Worm (Caenorhabditis elegans) whole organism, early embryonic: ENCODE data around the gene pigt-1.

ENCODE experiments used
- ama-1 ChIP-seq: fragments of 150-350 bp; optimal IDR thresholded peaks from 2 replicates; lab custom pipeline; 2014
- flt-1 ChIP-seq: fragments of 200-800 bp; sonication (Bioruptor generic); IDR thresholded peaks from 2 replicates; pipeline ENCODE4 v1.3.6; 2022; ENCODE audit warnings: missing genetic modification characterization, missing compliant biosample characterization

DNA sequence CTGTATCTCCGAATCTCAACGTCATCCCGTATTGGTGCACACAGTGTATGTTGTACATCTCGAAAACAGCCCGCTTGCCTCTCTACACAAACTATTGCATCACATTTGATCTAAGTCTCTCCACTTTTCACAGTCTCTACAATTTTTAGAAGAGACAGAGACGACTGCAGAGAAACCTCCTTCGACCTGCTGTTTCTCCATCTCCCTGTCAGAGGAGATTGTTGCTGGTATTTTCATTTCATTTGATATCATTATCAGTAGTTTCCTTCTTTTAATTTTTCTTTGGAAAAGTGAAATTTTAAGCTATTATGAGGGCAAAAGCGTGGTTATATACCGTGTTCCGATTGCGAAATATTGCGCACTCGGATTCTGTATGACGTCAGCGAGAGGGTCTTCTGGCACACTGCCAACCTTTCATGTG, 18.0 kb downstream of the pigt-1 start:
- TF ChIP-seq ama-1 (lab: Kevin White, UChicago) (no peak), flt-1 (GFP tag; lab: Robert Waterston, UW) (no peak)
